Worm (Caenorhabditis elegans) whole organism, late embryonic: ENCODE results near the gene F21A3.3.

Experiments used
- K02D7.2 ChIP-seq: sonication (generic microtip); optimal IDR thresholded peaks from 2 replicates; lab custom pipeline; 2017; ENCODE audit warnings: mild to moderate bottlenecking, missing genetic modification characterization, missing compliant biosample characterization
- fkh-10 ChIP-seq: fragments of 150-350 bp; optimal IDR thresholded peaks from 2 replicates; lab custom pipeline; 2014; ENCODE audit warnings: missing biosample characterization, missing genetic modification reagents, missing genetic modification characterization
- lin-11 ChIP-seq: fragments of 200-800 bp; sonication (Bioruptor generic); optimal IDR thresholded peaks from 2 replicates; lab custom pipeline; 2018; ENCODE audit warnings: mild to moderate bottlenecking, missing genetic modification characterization, missing compliant biosample characterization
- ttx-3 ChIP-seq: sonication (generic microtip); optimal IDR thresholded peaks from 2 replicates; lab custom pipeline; 2016; ENCODE audit warnings: missing genetic modification reagents, missing genetic modification characterization, missing compliant biosample characterization

ce11 chrV:15515365-15515764 is 2.1 kb upstream of the F21A3.3 start:
- TF ChIP-seq ttx-3 (tag; lab: Kevin White, UChicago): no peak
- no peak for TF ChIP-seq fkh-10 (GFP tag; lab: Kevin White, UChicago)
- no peak for TF ChIP-seq lin-11 (tag; lab: Kevin White, UChicago)
- no peak for TF ChIP-seq K02D7.2 (tag; lab: Kevin White, UChicago)
